Worm (Caenorhabditis elegans) whole organism, young adult: ENCODE results near the gene Y48A6B.7.
"Not testable (repeated sequence)": the region's sequence is repeated elsewhere in the genome, so short reads cannot be mapped to it uniquely, and the experiment has no call there.

ENCODE experiments used
- akir-1 ChIP-seq: fragments of 200-800 bp; sonication (Bioruptor generic); optimal IDR thresholded peaks from 2 replicates; lab custom pipeline; 2018; ENCODE audit warnings: mild to moderate bottlenecking, missing genetic modification characterization, moderate library complexity, missing compliant biosample characterization
- ama-1 ChIP-seq, 3 experiments: fragments of 150-350 bp in 1 of 3; sonication (generic microtip) in 2 of 3; optimal IDR thresholded peaks; 2 replicates each; lab custom pipeline; 2014 to 2018; ENCODE audit warnings: missing biosample characterization in 2 of 3, missing genetic modification characterization in 2 of 3, missing genetic modification reagents in 2 of 3
- let-526 ChIP-seq: fragments of 200-800 bp; sonication (Bioruptor generic); IDR thresholded peaks from 2 replicates; pipeline ENCODE4 v1.3.6; 2022; ENCODE audit warnings: missing genetic modification reagents, missing genetic modification characterization, missing compliant biosample characterization

ce11 chrIII:10984749-10985148 is 41.6 kb downstream of the Y48A6B.7 start:
- not testable (repeated sequence) for TF ChIP-seq let-526; ama-1 (optimal IDR thresholded peaks at IDR 0.05; lab: Kevin White, UChicago); ama-1 (GFP tag; optimal IDR thresholded peaks at IDR 0.05; lab: Kevin White, UChicago); akir-1 (GFP tag; lab: Kevin White, UChicago)
